Fruit fly (Drosophila melanogaster): Measurements from ENCODE around the gene Lamtor5.

DNA sequence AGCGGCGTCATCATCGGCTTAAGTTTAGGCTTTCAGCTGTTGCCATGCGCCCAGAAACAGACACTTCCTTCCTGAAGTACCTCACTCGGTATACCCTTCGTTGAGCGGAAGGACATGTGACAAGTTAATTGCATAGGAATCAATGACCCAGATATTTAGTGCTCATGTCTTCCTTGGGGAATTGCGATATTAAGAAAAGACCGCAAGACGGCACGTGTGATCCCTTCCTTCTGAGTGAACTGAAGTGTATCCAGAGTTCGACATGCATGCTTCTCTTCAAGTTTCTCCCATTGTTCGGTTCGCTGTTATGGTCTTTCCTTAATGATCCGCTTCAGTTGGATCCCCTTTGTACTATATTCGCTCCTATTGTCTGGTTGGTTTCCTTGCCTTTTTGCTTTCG, 18.3 kb downstream of the Lamtor5 start:
- TF ChIP-seq bab1 (GFP tag; optimal IDR thresholded peaks at IDR 0.05): no peak
- TF ChIP-seq CG7045 (GFP tag; optimal IDR thresholded peaks at IDR 0.05): no peak
- no peak for TF ChIP-seq ovo (GFP tag; optimal IDR thresholded peaks at IDR 0.05)
- no peak for TF ChIP-seq Hr96 (GFP tag; optimal IDR thresholded peaks at IDR 0.05)
- no peak for TF ChIP-seq CG14711 (tag; optimal IDR thresholded peaks at IDR 0.05)
- TF ChIP-seq pad (GFP tag; optimal IDR thresholded peaks at IDR 0.05): no peak
- TF ChIP-seq CG11617 (GFP tag; optimal IDR thresholded peaks at IDR 0.05): no peak
- no peak for TF ChIP-seq kay (GFP tag; ENCODE audit: borderline replicate concordance)
- no peak for TF ChIP-seq CG5204 (GFP tag; optimal IDR thresholded peaks at IDR 0.05)
- TF ChIP-seq CG33017 (tag; optimal IDR thresholded peaks at IDR 0.05): no peak
- TF ChIP-seq Crg-1 (GFP tag; optimal IDR thresholded peaks at IDR 0.05): no peak
